Worm (Caenorhabditis elegans) whole organism, early embryonic: ENCODE results near the gene gcy-19.

Source experiments
- B0310.2 ChIP-seq: sonication (generic microtip); optimal IDR thresholded peaks from 2 replicates; lab custom pipeline; 2016; ENCODE audit warnings: mild to moderate bottlenecking, missing genetic modification characterization, missing compliant biosample characterization
- aly-1 ChIP-seq: sonication (generic microtip); optimal IDR thresholded peaks from 2 replicates; lab custom pipeline; 2016; ENCODE audit warnings: missing genetic modification characterization, missing compliant biosample characterization
- ama-1 ChIP-seq: fragments of 150-350 bp; optimal IDR thresholded peaks from 2 replicates; lab custom pipeline; 2014
- ceh-36 ChIP-seq: sonication (generic microtip); optimal IDR thresholded peaks from 2 replicates; lab custom pipeline; 2016; ENCODE audit warnings: missing genetic modification characterization, inconsistent platforms, missing compliant biosample characterization
- flt-1 ChIP-seq: fragments of 200-800 bp; sonication (Bioruptor generic); IDR thresholded peaks from 2 replicates; pipeline ENCODE4 v1.3.6; 2022; ENCODE audit warnings: missing genetic modification characterization, missing compliant biosample characterization
- hmbx-1 ChIP-seq: sonication (generic microtip); optimal IDR thresholded peaks from 2 replicates; lab custom pipeline; 2016; ENCODE audit warnings: mild to moderate bottlenecking, missing genetic modification characterization, missing compliant biosample characterization
- hmg-4 ChIP-seq: fragments of 200-800 bp; sonication (Bioruptor generic); optimal IDR thresholded peaks from 2 replicates; lab custom pipeline; 2018; ENCODE audit warnings: mild to moderate bottlenecking, missing genetic modification characterization, missing compliant biosample characterization
- hnd-1 ChIP-seq: sonication (generic microtip); optimal IDR thresholded peaks from 2 replicates; lab custom pipeline; 2016; ENCODE audit warnings: missing genetic modification characterization, missing compliant biosample characterization
- scrt-1 ChIP-seq: fragments of 200-800 bp; sonication (Bioruptor generic); IDR thresholded peaks from 2 replicates; pipeline ENCODE4 v1.3.6; 2022; ENCODE audit warnings: missing genetic modification characterization, missing compliant biosample characterization
- sea-1 ChIP-seq: fragments of 200-800 bp; sonication (Bioruptor generic); conservative IDR thresholded peaks from 2 replicates; pipeline ENCODE4 v1.3.6; 2022; ENCODE audit warnings: missing genetic modification characterization, missing compliant biosample characterization
- tbx-37 ChIP-seq: fragments of 200-800 bp; sonication (Bioruptor generic); conservative IDR thresholded peaks from 2 replicates; pipeline ENCODE4 v1.3.6; 2022; ENCODE audit warnings: missing genetic modification reagents, missing genetic modification characterization, missing compliant biosample characterization

ce11 chrII:3249406-3249805 is 9.7 kb downstream of the gcy-19 start, which contains the start of gene clec-124:
- TF ChIP-seq B0310.2 (tag; lab: Kevin White, UChicago), result no peak
- TF ChIP-seq aly-1 (tag; lab: Kevin White, UChicago), result no peak
- TF ChIP-seq hmg-4 (GFP tag; lab: Kevin White, UChicago), result no peak
- TF ChIP-seq tbx-37, result no peak
- no peak for TF ChIP-seq scrt-1 (GFP tag; lab: Robert Waterston, UW)
- TF ChIP-seq sea-1 (GFP tag; lab: Robert Waterston, UW), result no peak
- no peak for TF ChIP-seq hnd-1 (tag; lab: Kevin White, UChicago)
- TF ChIP-seq ama-1 (lab: Kevin White, UChicago), result no peak
- TF ChIP-seq hmbx-1, result no peak
- no peak for TF ChIP-seq ceh-36 (tag; lab: Kevin White, UChicago)
- TF ChIP-seq flt-1, result no peak
